Worm (Caenorhabditis elegans) whole organism, late embryonic: Measurements from ENCODE around the gene snrp-3.

Source experiments
- ama-1 ChIP-seq: fragments of 150-350 bp; optimal IDR thresholded peaks from 2 replicates; lab custom pipeline; 2014
- elt-2 ChIP-seq: sonication (generic microtip); optimal IDR thresholded peaks from 2 replicates; lab custom pipeline; 2016; ENCODE audit warnings: missing genetic modification reagents, missing genetic modification characterization, missing compliant biosample characterization
- gmeb-2 ChIP-seq: sonication (generic microtip); optimal IDR thresholded peaks from 2 replicates; lab custom pipeline; 2016; ENCODE audit warnings: missing genetic modification characterization, inconsistent platforms, missing compliant biosample characterization
- lim-6 ChIP-seq: sonication (generic microtip); optimal IDR thresholded peaks from 2 replicates; lab custom pipeline; 2016; ENCODE audit warnings: missing genetic modification characterization, missing compliant biosample characterization
- ref-2 ChIP-seq: sonication (generic microtip); optimal IDR thresholded peaks from 2 replicates; lab custom pipeline; 2016; ENCODE audit warnings: missing genetic modification characterization, missing compliant biosample characterization
- rnt-1 ChIP-seq: sonication (generic microtip); optimal IDR thresholded peaks from 2 replicates; lab custom pipeline; 2016; ENCODE audit warnings: missing genetic modification characterization, missing compliant biosample characterization

DNA sequence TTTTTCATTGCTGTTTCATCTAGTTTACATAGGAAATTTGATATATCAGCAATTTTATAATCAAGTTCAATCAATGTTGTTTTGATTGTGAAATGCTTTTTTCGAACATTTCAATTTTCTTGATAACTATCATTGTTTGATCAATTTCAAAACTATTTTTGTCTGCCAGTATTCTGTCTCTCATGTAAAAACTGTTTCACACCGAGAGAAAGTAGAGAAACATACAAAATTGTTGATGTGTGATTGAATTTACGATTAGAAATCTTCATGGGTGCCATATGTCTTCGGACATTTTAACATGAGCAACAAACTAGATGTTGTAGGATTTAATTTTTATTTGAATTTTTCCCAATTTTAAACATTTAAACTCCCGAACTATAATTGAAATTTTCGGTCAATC, 36.9 kb downstream of the snrp-3 start, which contains the start of gene C49C8.2:
- TF ChIP-seq ref-2 (no peak), gmeb-2 (tag; lab: Kevin White, UChicago) (no peak), rnt-1 (tag; lab: Kevin White, UChicago) (no peak), ama-1 (lab: Kevin White, UChicago) (no peak), elt-2 (tag; lab: Kevin White, UChicago) (no peak), lim-6 (no peak)
